Fruit fly (Drosophila melanogaster): ENCODE data around the gene CG42692.

Gene CG42692

dm6 chr2L:14024746-14025105 is 16.8 kb downstream of the CG42692 start (continued):
- TF ChIP-seq ttk (GFP tag; IDR thresholded peaks at IDR 0.05): no peak
- no peak for TF ChIP-seq Mrtf (GFP tag; IDR thresholded peaks at IDR 0.05)
- peak; percentile 61 for TF ChIP-seq Ssrp (tag; optimal IDR thresholded peaks at IDR 0.05)
- no peak for TF ChIP-seq gro (GFP tag; optimal IDR thresholded peaks at IDR 0.05)
- TF ChIP-seq fu2 (GFP tag; optimal IDR thresholded peaks at IDR 0.05): peak; percentile 3
- no peak for TF ChIP-seq nerfin-2 (GFP tag; IDR thresholded peaks at IDR 0.05; ENCODE audit: partially characterized antibody)
- TF ChIP-seq CG9215 (GFP tag; IDR thresholded peaks at IDR 0.05): no peak
- TF ChIP-seq zen (tag; optimal IDR thresholded peaks at IDR 0.05): no peak
- peak; percentile 40 for TF ChIP-seq zfh2 (GFP tag; optimal IDR thresholded peaks at IDR 0.05)
- no peak for TF ChIP-seq stc (GFP tag; IDR thresholded peaks at IDR 0.05)
- TF ChIP-seq cad (GFP tag; optimal IDR thresholded peaks at IDR 0.05): no peak
- TF ChIP-seq CG13123 (GFP tag; optimal IDR thresholded peaks at IDR 0.05): no peak
- TF ChIP-seq CG1024 (GFP tag; IDR thresholded peaks at IDR 0.05): no peak
- no peak for TF ChIP-seq Usf (GFP tag; optimal IDR thresholded peaks at IDR 0.05)
- TF ChIP-seq sim (GFP tag; IDR thresholded peaks at IDR 0.05): no peak
- no peak for TF ChIP-seq CG15601 (tag; optimal IDR thresholded peaks at IDR 0.05)
- TF ChIP-seq cwo (GFP tag; optimal IDR thresholded peaks at IDR 0.05): no peak
- no peak for TF ChIP-seq Dbx (GFP tag; IDR thresholded peaks at IDR 0.05)
- no peak for TF ChIP-seq Spps (tag; optimal IDR thresholded peaks at IDR 0.05)
- peak; percentile 20; the same call in 1 of the 2 replicates for TF ChIP-seq CG6689 (GFP tag; IDR thresholded peaks at IDR 0.05)
- TF ChIP-seq CG14014 (GFP tag; IDR thresholded peaks at IDR 0.05): no peak
- no peak for TF ChIP-seq gsb (GFP tag; IDR thresholded peaks at IDR 0.05)
- no peak for TF ChIP-seq NK7.1 (GFP tag; optimal IDR thresholded peaks at IDR 0.05)
- TF ChIP-seq CG10431 (GFP tag; optimal IDR thresholded peaks at IDR 0.05): no peak
- no peak for TF ChIP-seq Doc3 (GFP tag; IDR thresholded peaks at IDR 0.05; ENCODE audit: partially characterized antibody)
- TF ChIP-seq hb (GFP tag; IDR thresholded peaks at IDR 0.05; ENCODE audit: partially characterized antibody): no peak
- no peak for TF ChIP-seq E2f2 (GFP tag; IDR thresholded peaks at IDR 0.05)
- TF ChIP-seq sna (GFP tag; IDR thresholded peaks at IDR 0.05; ENCODE audit: partially characterized antibody): no peak
- TF ChIP-seq CG34376 (GFP tag; optimal IDR thresholded peaks at IDR 0.05): no peak
- TF ChIP-seq Hr78 (GFP tag; optimal IDR thresholded peaks at IDR 0.05): no peak
- TF ChIP-seq CG12155 (GFP tag; optimal IDR thresholded peaks at IDR 0.05): no peak
- TF ChIP-seq CG12769 (tag; optimal IDR thresholded peaks at IDR 0.05): no peak
- peak; percentile 73 for TF ChIP-seq CG7839 (tag; optimal IDR thresholded peaks at IDR 0.05)
- no peak for TF ChIP-seq Atf-2 (GFP tag; optimal IDR thresholded peaks at IDR 0.05)
- no peak for TF ChIP-seq CG9727 (GFP tag; optimal IDR thresholded peaks at IDR 0.05)
- no peak for TF ChIP-seq CG18599 (GFP tag; optimal IDR thresholded peaks at IDR 0.05)
- no peak for TF ChIP-seq Fer1 (GFP tag; optimal IDR thresholded peaks at IDR 0.05)
- TF ChIP-seq Max (GFP tag; optimal IDR thresholded peaks at IDR 0.05): no peak
- TF ChIP-seq odd (GFP tag; optimal IDR thresholded peaks at IDR 0.05): no peak
- no peak for TF ChIP-seq lola (GFP tag; optimal IDR thresholded peaks at IDR 0.05)
- TF ChIP-seq CG11247 (GFP tag; IDR thresholded peaks at IDR 0.05): no peak
- no peak for TF ChIP-seq CG1233 (GFP tag; optimal IDR thresholded peaks at IDR 0.05)
- no peak for TF ChIP-seq CG8290 (GFP tag; optimal IDR thresholded peaks at IDR 0.05)
- no peak for TF ChIP-seq CG8290 (tag; optimal IDR thresholded peaks at IDR 0.05)
- no peak for TF ChIP-seq CG11695 (GFP tag; IDR thresholded peaks at IDR 0.05)
- TF ChIP-seq cas (GFP tag; IDR thresholded peaks at IDR 0.05): no peak
- TF ChIP-seq Sry-β (GFP tag; optimal IDR thresholded peaks at IDR 0.05): no peak
- no peak for TF ChIP-seq salm (tag; optimal IDR thresholded peaks at IDR 0.05)
- TF ChIP-seq CG5180 (GFP tag; optimal IDR thresholded peaks at IDR 0.05): no peak
- no peak for TF ChIP-seq Dp (GFP tag; optimal IDR thresholded peaks at IDR 0.05)
- no peak for TF ChIP-seq Oaz (GFP tag; IDR thresholded peaks at IDR 0.05)
- peak; percentile 76 for TF ChIP-seq Oli (tag; optimal IDR thresholded peaks at IDR 0.05)
